Fruit fly (Drosophila melanogaster): ENCODE data around the gene Marcal1.

The Marcal1 gene

dm6 chr2L:5000287-5000871 is 45.1 kb downstream of the Marcal1 start (continued):
- TF ChIP-seq CG4282 (GFP tag; optimal IDR thresholded peaks at IDR 0.05) (no peak), Ada2b (GFP tag; IDR thresholded peaks at IDR 0.05) (peak; percentile 84), trh (GFP tag; optimal IDR thresholded peaks at IDR 0.05) (no peak), CG8765 (GFP tag; IDR thresholded peaks at IDR 0.05) (peak; percentile 71), amos (GFP tag; IDR thresholded peaks at IDR 0.05; ENCODE audit: partially characterized antibody) (no peak), CG12744 (GFP tag; optimal IDR thresholded peaks at IDR 0.05) (peak; percentile 75), CG6272 (GFP tag; IDR thresholded peaks at IDR 0.05) (0 out of 2 replicates have a peak, but pooled peaks have one; percentile 25), CG34224 (GFP tag; IDR thresholded peaks at IDR 0.05; ENCODE audit: partially characterized antibody) (no peak), pan (optimal IDR thresholded peaks at IDR 0.05) (no peak), pan (GFP tag; optimal IDR thresholded peaks at IDR 0.05 in 1 of 2, IDR thresholded peaks at IDR 0.05 in 1 of 2) (peak in 1 of 2 experiments; percentile 82), Ptx1 (GFP tag; IDR thresholded peaks at IDR 0.05) (peak; percentile 83), CG8478 (optimal IDR thresholded peaks at IDR 0.05) (no peak), phol (tag; optimal IDR thresholded peaks at IDR 0.05) (peak; percentile 84), tin (GFP tag; optimal IDR thresholded peaks at IDR 0.05) (peak; percentile 74), Hand (GFP tag; optimal IDR thresholded peaks at IDR 0.05) (peak; percentile 74), HmgZ (tag; optimal IDR thresholded peaks at IDR 0.05) (peak; percentile 80), sisA (GFP tag; IDR thresholded peaks at IDR 0.05) (peak; percentile 82), p53 (GFP tag; optimal IDR thresholded peaks at IDR 0.05) (peak; percentile 97), Mrtf (GFP tag; IDR thresholded peaks at IDR 0.05) (peak; percentile 74; the same call in 2 of the 3 replicates), CG8281 (tag; optimal IDR thresholded peaks at IDR 0.05) (peak; percentile 57), CG4617 (GFP tag; optimal IDR thresholded peaks at IDR 0.05; ENCODE audit: borderline replicate concordance) (peak; percentile 34), zfh1 (GFP tag; IDR thresholded peaks at IDR 0.05) (peak; percentile 86), Myb (GFP tag; optimal IDR thresholded peaks at IDR 0.05) (peak; percentile 54), Ssrp (tag; optimal IDR thresholded peaks at IDR 0.05) (peak; percentile 75), inv (GFP tag; IDR thresholded peaks at IDR 0.05; ENCODE audit: partially characterized antibody) (no peak), CG1792 (GFP tag; optimal IDR thresholded peaks at IDR 0.05) (peak; percentile 9), ash1 (GFP tag; optimal IDR thresholded peaks at IDR 0.05) (no peak), Fer3 (tag; optimal IDR thresholded peaks at IDR 0.05) (peak; percentile 76), repo (GFP tag; optimal IDR thresholded peaks at IDR 0.05) (peak; percentile 14), Awh (GFP tag; IDR thresholded peaks at IDR 0.05) (peak; percentile 84), nau (GFP tag; optimal IDR thresholded peaks at IDR 0.05) (peak; percentile 67), ase (GFP tag; IDR thresholded peaks at IDR 0.05) (peak; percentile 48; the same call in 2 of the 3 replicates), fd102C (GFP tag; optimal IDR thresholded peaks at IDR 0.05) (peak; percentile 83), Ravus (GFP tag; IDR thresholded peaks at IDR 0.05) (peak; percentile 53), CG8944 (GFP tag; optimal IDR thresholded peaks at IDR 0.05) (peak; percentile 44), CG8359 (GFP tag; optimal IDR thresholded peaks at IDR 0.05; ENCODE audit: borderline replicate concordance) (peak; percentile 68), CG12391 (tag; optimal IDR thresholded peaks at IDR 0.05) (peak; percentile 89), sima (GFP tag; optimal IDR thresholded peaks at IDR 0.05) (no peak), stc (GFP tag; IDR thresholded peaks at IDR 0.05) (peak; percentile 73), HLHmδ (GFP tag; optimal IDR thresholded peaks at IDR 0.05) (no peak), YL-1 (GFP tag; optimal IDR thresholded peaks at IDR 0.05) (peak; percentile 51), CG12236 (GFP tag; optimal IDR thresholded peaks at IDR 0.05) (peak; percentile 63), Stat92E (GFP tag; optimal IDR thresholded peaks at IDR 0.05) (peak in 1 of 3 experiments; percentile 57), CG2875 (GFP tag; optimal IDR thresholded peaks at IDR 0.05) (peak; percentile 52), sens (GFP tag) (peak; percentile 97), Bdp1 (GFP tag; optimal IDR thresholded peaks at IDR 0.05) (peak; percentile 48), CG9215 (GFP tag; IDR thresholded peaks at IDR 0.05) (peak; percentile 64), Hsf (GFP tag; optimal IDR thresholded peaks at IDR 0.05) (peak; percentile 74), bsh (GFP tag; optimal IDR thresholded peaks at IDR 0.05) (peak; percentile 75 to 83), Rx (GFP tag; IDR thresholded peaks at IDR 0.05) (peak; percentile 70)

Measured in whole organism, embryonic.